Fruit fly (Drosophila melanogaster) whole organism, embryonic: Measurements from ENCODE around the gene beta'COP.

Experiments used
- CG11247 ChIP-seq: fragments of 200-800 bp; sonication (Bioruptor generic); IDR thresholded peaks from 2 replicates; pipeline ENCODE4 v1.3.6; 2022; ENCODE audit warnings: missing biosample characterization, missing genetic modification characterization
- CG13775 ChIP-seq: fragments of 200-800 bp; sonication (Bioruptor generic); optimal IDR thresholded peaks from 3 replicates; lab custom pipeline; 2017; ENCODE audit warnings: missing biosample characterization, mild to moderate bottlenecking, missing genetic modification characterization
- CG14710 ChIP-seq: fragments of 200-800 bp; sonication (Bioruptor generic); optimal IDR thresholded peaks from 3 replicates; lab custom pipeline; 2019; ENCODE audit warnings: missing biosample characterization, mild to moderate bottlenecking, missing genetic modification characterization, moderate library complexity
- CG15269 ChIP-seq: fragments of 200-800 bp; sonication (Bioruptor generic); optimal IDR thresholded peaks from 2 replicates; lab custom pipeline; 2018; ENCODE audit warnings: missing biosample characterization, mild to moderate bottlenecking, missing genetic modification characterization, moderate library complexity
- CG16813 ChIP-seq: fragments of 200-800 bp; sonication (Bioruptor generic); IDR thresholded peaks from 3 replicates; pipeline ENCODE4 v1.3.6; 2022; ENCODE audit warnings: missing biosample characterization, missing genetic modification characterization; ENCODE audit not compliant: partially characterized antibody
- CG2202 ChIP-seq: fragments of 200-800 bp; sonication (Bioruptor generic); optimal IDR thresholded peaks from 2 replicates; lab custom pipeline; 2018; ENCODE audit warnings: missing biosample characterization, mild to moderate bottlenecking, missing genetic modification characterization
- CG3065 ChIP-seq: fragments of 200-800 bp; sonication (Bioruptor generic); optimal IDR thresholded peaks from 2 replicates; lab custom pipeline; 2016; ENCODE audit warnings: missing biosample characterization, missing genetic modification characterization
- CG31388 ChIP-seq: fragments of 200-800 bp; sonication (Bioruptor generic); optimal IDR thresholded peaks from 2 replicates; lab custom pipeline; 2016; ENCODE audit warnings: missing biosample characterization, missing genetic modification characterization
- CG31441 ChIP-seq: fragments of 200-800 bp; sonication (Bioruptor generic); IDR thresholded peaks from 2 replicates; pipeline ENCODE4 v1.3.6; 2022; ENCODE audit warnings: missing biosample characterization, missing genetic modification characterization
- CG3726 ChIP-seq: fragments of 200-800 bp; sonication (Bioruptor generic); IDR thresholded peaks from 3 replicates; pipeline ENCODE4, ENCODE4 v1.3.6; 2022; ENCODE audit warnings: missing biosample characterization, missing genetic modification characterization
- CG42726 ChIP-seq: fragments of 200-800 bp; sonication (Bioruptor generic); IDR thresholded peaks from 2 replicates; pipeline ENCODE4 v1.3.6; 2022; ENCODE audit warnings: missing biosample characterization, missing genetic modification characterization; ENCODE audit not compliant: partially characterized antibody
- CG4707 ChIP-seq: fragments of 200-800 bp; sonication (Bioruptor generic); optimal IDR thresholded peaks from 2 replicates; lab custom pipeline; 2018; ENCODE audit warnings: missing biosample characterization, mild to moderate bottlenecking, missing genetic modification characterization, moderate library complexity
- CG6175 ChIP-seq: fragments of 200-800 bp; sonication (Bioruptor generic); IDR thresholded peaks from 3 replicates; pipeline ENCODE4 v1.3.6; 2022; ENCODE audit warnings: missing biosample characterization, missing genetic modification characterization
- CG6813 ChIP-seq: fragments of 200-800 bp; sonication (Bioruptor generic); optimal IDR thresholded peaks from 2 replicates; lab custom pipeline; 2017; ENCODE audit warnings: missing biosample characterization, missing genetic modification characterization, mild to moderate bottlenecking, moderate library complexity, missing genetic modification reagents
- CG8388 ChIP-seq: fragments of 200-800 bp; sonication (Bioruptor generic); optimal IDR thresholded peaks from 2 replicates; lab custom pipeline; 2019; ENCODE audit warnings: missing biosample characterization, mild to moderate bottlenecking, missing genetic modification characterization, moderate library complexity
- CrebB ChIP-seq: fragments of 200-800 bp; sonication (Bioruptor generic); optimal IDR thresholded peaks from 3 replicates; lab custom pipeline; 2018; ENCODE audit warnings: missing biosample characterization, mild to moderate bottlenecking, missing genetic modification characterization
- D19A ChIP-seq: fragments of 200-800 bp; optimal IDR thresholded peaks from 3 replicates; lab custom pipeline; 2019; ENCODE audit warnings: missing biosample characterization, mild to moderate bottlenecking, missing genetic modification characterization, moderate library complexity
- Dref ChIP-seq: fragments of 200-800 bp; sonication (Bioruptor generic); IDR thresholded peaks from 2 replicates; pipeline ENCODE4 v1.3.6; 2022; ENCODE audit warnings: missing biosample characterization, missing genetic modification characterization
- Drgx ChIP-seq: fragments of 200-800 bp; sonication (Bioruptor generic); IDR thresholded peaks from 2 replicates; pipeline ENCODE4 v1.3.6; 2022; ENCODE audit warnings: missing biosample characterization, missing genetic modification characterization
- Fer2 ChIP-seq: fragments of 200-800 bp; sonication (Bioruptor generic); optimal IDR thresholded peaks from 2 replicates; lab custom pipeline; 2018; ENCODE audit warnings: missing biosample characterization, mild to moderate bottlenecking, missing genetic modification characterization, moderate library complexity
- H15 ChIP-seq: fragments of 200-800 bp; sonication (Bioruptor generic); IDR thresholded peaks from 3 replicates; pipeline ENCODE4 v1.3.6; 2022; ENCODE audit warnings: missing biosample characterization, missing genetic modification characterization
- H2.0 ChIP-seq: fragments of 200-800 bp; sonication (Bioruptor generic); IDR thresholded peaks from 2 replicates; pipeline ENCODE4 v1.3.6; 2022; ENCODE audit warnings: missing biosample characterization, missing genetic modification characterization
- HLH54F ChIP-seq: fragments of 200-800 bp; sonication (Bioruptor generic); optimal IDR thresholded peaks from 3 replicates; lab custom pipeline; 2016; ENCODE audit warnings: missing biosample characterization, missing genetic modification characterization
- Med ChIP-seq: fragments of 200-800 bp; sonication (Bioruptor generic); peaks from one replicate; lab custom pipeline; 2016; ENCODE audit warnings: missing biosample characterization, missing genetic modification characterization, mild to moderate bottlenecking, inconsistent platforms, moderate library complexity
- NC2β ChIP-seq: fragments of 200-800 bp; sonication (Bioruptor generic); optimal IDR thresholded peaks from 2 replicates; lab custom pipeline; 2016; ENCODE audit warnings: missing biosample characterization, missing genetic modification characterization
- Neu2 ChIP-seq: fragments of 200-800 bp; sonication (Bioruptor generic); optimal IDR thresholded peaks from 3 replicates; lab custom pipeline; 2016; ENCODE audit warnings: missing biosample characterization, missing genetic modification characterization, borderline replicate concordance
- Nf-YA ChIP-seq: fragments of 200-800 bp; sonication (Bioruptor generic); IDR thresholded peaks from 2 replicates; pipeline ENCODE4 v1.3.6; 2022; ENCODE audit warnings: missing biosample characterization, missing genetic modification characterization
- Oli ChIP-seq: fragments of 200-800 bp; sonication (Bioruptor generic); optimal IDR thresholded peaks from 2 replicates; lab custom pipeline; 2018; ENCODE audit warnings: missing biosample characterization, mild to moderate bottlenecking, missing genetic modification characterization, moderate library complexity
- Rfx ChIP-seq: fragments of 200-800 bp; sonication (Bioruptor generic); IDR thresholded peaks from 2 replicates; pipeline ENCODE4 v1.3.6; 2022; ENCODE audit warnings: missing biosample characterization, missing genetic modification characterization
- Scr ChIP-seq: fragments of 200-800 bp; sonication (Bioruptor generic); IDR thresholded peaks from 2 replicates; pipeline ENCODE4 v1.3.6; 2022; ENCODE audit warnings: missing biosample characterization, missing genetic modification characterization; ENCODE audit not compliant: partially characterized antibody
- Trl ChIP-seq, 3 experiments: fragments of >200 bp in 2 of 3; fragments of 200-800 bp in 1 of 3; sonication (Bioruptor generic) in 1 of 3; optimal IDR thresholded peaks; 2 replicates in 1 of 3; 3 replicates in 2 of 3; lab custom pipeline; 2016 to 2017; ENCODE audit warnings: missing biosample characterization in 1 of 3, missing genetic modification characterization in 1 of 3
- ato ChIP-seq: fragments of 200-800 bp; sonication (Bioruptor generic); IDR thresholded peaks from 2 replicates; pipeline ENCODE4 v1.3.6; 2022; ENCODE audit warnings: missing biosample characterization, missing genetic modification characterization; ENCODE audit not compliant: partially characterized antibody
- br ChIP-seq: fragments of >200 bp; optimal IDR thresholded peaks from 2 replicates; lab custom pipeline; 2017
- bsh ChIP-seq, 2 experiments: fragments of 200-800 bp; sonication (Bioruptor generic); optimal IDR thresholded peaks; 2 replicates each; lab custom pipeline; 2017 to 2018; ENCODE audit warnings: mild to moderate bottlenecking in 2 of 2, missing biosample characterization in 2 of 2, missing genetic modification characterization in 2 of 2, moderate library complexity in 1 of 2
- cg ChIP-seq: fragments of 200-800 bp; sonication (Bioruptor generic); optimal IDR thresholded peaks from 3 replicates; lab custom pipeline; 2019; ENCODE audit warnings: missing biosample characterization, mild to moderate bottlenecking, missing genetic modification characterization, moderate library complexity
- emc ChIP-seq: fragments of 200-800 bp; sonication (Bioruptor generic); optimal IDR thresholded peaks from 2 replicates; lab custom pipeline; 2016; ENCODE audit warnings: missing biosample characterization, missing genetic modification characterization
- ewg ChIP-seq: fragments of 200-800 bp; sonication (Bioruptor generic); optimal IDR thresholded peaks from 3 replicates; lab custom pipeline; 2017; ENCODE audit warnings: mild to moderate bottlenecking, missing biosample characterization, missing genetic modification reagents, missing genetic modification characterization
- exex ChIP-seq: fragments of 200-800 bp; sonication (Bioruptor generic); optimal IDR thresholded peaks from 4 replicates; lab custom pipeline; 2018; ENCODE audit warnings: missing biosample characterization, mild to moderate bottlenecking, missing genetic modification characterization, moderate library complexity
- fd64A ChIP-seq: fragments of 200-800 bp; sonication (Bioruptor generic); optimal IDR thresholded peaks from 3 replicates; lab custom pipeline; 2018; ENCODE audit warnings: missing biosample characterization, mild to moderate bottlenecking, missing genetic modification characterization
- gcm ChIP-seq: fragments of 200-800 bp; sonication (Bioruptor generic); optimal IDR thresholded peaks from 2 replicates; lab custom pipeline; 2019; ENCODE audit warnings: missing biosample characterization, mild to moderate bottlenecking, missing genetic modification characterization, moderate library complexity
- hkb ChIP-seq, 2 experiments: fragments of 200-800 bp in 1 of 2; fragments of >200 bp in 1 of 2; sonication (Bioruptor generic) in 1 of 2; IDR thresholded peaks in 1 of 2; optimal IDR thresholded peaks in 1 of 2; 2 replicates each; pipeline versions ENCODE4 v1.3.6 to Lab custom; 2017 to 2022; ENCODE audit warnings: missing biosample characterization in 1 of 2, missing genetic modification characterization in 1 of 2
- mam ChIP-seq: fragments of 200-800 bp; sonication (Bioruptor generic); optimal IDR thresholded peaks from 3 replicates; lab custom pipeline; 2016; ENCODE audit warnings: missing biosample characterization, missing genetic modification characterization
- prd ChIP-seq, 3 experiments: fragments of >200 bp in 2 of 3; fragments of 200-800 bp in 1 of 3; sonication (Bioruptor generic) in 1 of 3; optimal IDR thresholded peaks in 2 of 3; IDR thresholded peaks in 1 of 3; 2 replicates in 2 of 3; 3 replicates in 1 of 3; pipeline versions ENCODE4 v1.3.6 to Lab custom; 2017 to 2022; ENCODE audit warnings: missing biosample characterization in 1 of 3, missing genetic modification characterization in 1 of 3
- repo ChIP-seq: fragments of 200-800 bp; sonication (Bioruptor generic); optimal IDR thresholded peaks from 2 replicates; lab custom pipeline; 2016; ENCODE audit warnings: missing biosample characterization, missing genetic modification characterization
- sima ChIP-seq: fragments of 200-800 bp; sonication (Bioruptor generic); optimal IDR thresholded peaks from 2 replicates; lab custom pipeline; 2016; ENCODE audit warnings: missing biosample characterization, missing genetic modification characterization
- stc ChIP-seq: fragments of 200-800 bp; sonication (Bioruptor generic); IDR thresholded peaks from 2 replicates; pipeline ENCODE4 v1.3.6; 2022; ENCODE audit warnings: missing biosample characterization, missing genetic modification characterization
- twi ChIP-seq: fragments of 200-800 bp; optimal IDR thresholded peaks from 2 replicates; lab custom pipeline; 2019; ENCODE audit warnings: missing biosample characterization, mild to moderate bottlenecking, missing genetic modification characterization, moderate library complexity

Gene beta'COP

DNA sequence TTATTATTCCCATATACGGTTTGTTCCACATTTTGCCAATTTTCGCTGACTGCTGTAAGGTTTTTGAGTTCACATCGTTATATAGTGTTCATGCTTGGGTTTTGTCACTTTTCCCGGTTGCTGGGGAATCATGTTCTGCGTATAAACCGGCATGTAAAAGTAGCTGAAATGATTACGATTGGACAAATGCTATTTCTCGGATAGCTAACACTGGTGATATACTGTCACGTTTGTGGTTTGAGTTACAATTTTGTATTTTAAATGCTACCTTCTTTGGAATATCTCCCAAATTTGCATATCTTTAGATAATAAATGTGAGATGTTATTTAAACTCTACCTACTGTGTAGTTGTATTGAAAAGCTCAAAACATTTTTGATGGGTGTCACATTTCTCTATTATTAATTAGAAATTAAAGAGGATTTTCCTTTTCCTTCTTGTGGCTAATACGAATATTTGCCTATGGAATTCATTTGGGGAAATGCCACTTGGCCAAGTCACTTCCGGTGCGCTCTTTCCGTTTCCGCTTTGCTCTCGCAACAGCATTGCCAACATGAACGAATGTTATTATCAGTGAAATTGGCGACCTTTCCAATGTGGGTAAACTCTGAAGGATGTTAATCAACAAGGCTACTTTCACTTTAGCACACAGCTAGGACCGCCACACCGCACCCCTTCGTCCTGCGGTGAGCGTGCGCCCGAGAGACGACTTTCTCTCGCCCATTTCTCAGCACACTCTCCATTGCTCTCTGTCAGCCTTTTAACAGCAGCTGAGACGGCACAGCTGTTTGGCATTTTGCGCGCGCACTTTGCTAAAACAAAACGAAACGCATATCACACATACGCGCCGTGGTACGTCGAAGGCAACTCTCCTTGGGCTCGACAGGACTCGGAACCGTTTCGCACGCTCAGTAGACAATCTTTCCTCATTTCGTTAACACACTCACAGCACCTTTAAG, 36.1 kb downstream of the beta'COP start, which contains the start of the genes CG16956, CG42784 and CG43850 (continued):
- TF ChIP-seq ewg (GFP tag; lab: Kevin White, UChicago), result peak; percentile 89
- no peak for TF ChIP-seq NC2β
- no peak for TF ChIP-seq CG16813 (GFP tag; lab: Robert Waterston, UW)
- TF ChIP-seq CG14710 (tag; lab: Kevin White, UChicago), result no peak
- no peak for TF ChIP-seq twi
- TF ChIP-seq D19A (tag; lab: Kevin White, UChicago), result no peak
- TF ChIP-seq Med (GFP tag; lab: Kevin White, UChicago), result peak; percentile 92
- TF ChIP-seq Scr (GFP tag; lab: Robert Waterston, UW), result no peak
- TF ChIP-seq repo, result no peak
- 0 out of 2 replicates have a peak, but pooled peaks have one; percentile 10 for TF ChIP-seq Nf-YA (GFP tag; lab: Robert Waterston, UW)
- TF ChIP-seq CG8388 (GFP tag; lab: Kevin White, UChicago), result peak; percentile 13
- TF ChIP-seq Rfx, result peak; percentile 69
- TF ChIP-seq Drgx (GFP tag; lab: Robert Waterston, UW), result no peak
- peak; percentile 17 for TF ChIP-seq fd64A
- no peak for TF ChIP-seq HLH54F (GFP tag; lab: Kevin White, UChicago)
- TF ChIP-seq H15 (GFP tag; lab: Robert Waterston, UW), result no peak
- peak; percentile 48 for TF ChIP-seq exex (tag; lab: Kevin White, UChicago)
- no peak; the same call in 1 of the 2 replicates for TF ChIP-seq CG11247 (GFP tag; lab: Robert Waterston, UW)
- peak; percentile 53 for TF ChIP-seq CG4707
- TF ChIP-seq prd (optimal IDR thresholded peaks at IDR 0.05; lab: Kevin White, UChicago), result no peak
- TF ChIP-seq prd (GFP tag; IDR thresholded peaks at IDR 0.05; lab: Robert Waterston, UW), result no peak
- no peak for TF ChIP-seq gcm (GFP tag; lab: Kevin White, UChicago)
- TF ChIP-seq CrebB (tag; lab: Kevin White, UChicago), result peak; percentile 85
- no peak for TF ChIP-seq stc (GFP tag; lab: Robert Waterston, UW)
- no peak for TF ChIP-seq cg
- peak; percentile 66 for TF ChIP-seq CG15269 (tag; lab: Kevin White, UChicago)
- TF ChIP-seq Dref (GFP tag; lab: Robert Waterston, UW), result no peak
- no peak for TF ChIP-seq CG42726 (GFP tag; lab: Robert Waterston, UW)
- peak; percentile 54; the same call in 1 of the 2 replicates for TF ChIP-seq CG31441 (GFP tag; lab: Robert Waterston, UW)
- TF ChIP-seq emc, result no peak
- no peak for TF ChIP-seq sima
- peak; percentile 85 for TF ChIP-seq CG6813 (GFP tag; lab: Kevin White, UChicago)
- no peak for TF ChIP-seq mam (GFP tag; lab: Kevin White, UChicago)
- no peak for TF ChIP-seq hkb (optimal IDR thresholded peaks at IDR 0.05; lab: Kevin White, UChicago)
- TF ChIP-seq hkb (GFP tag; IDR thresholded peaks at IDR 0.05; lab: Robert Waterston, UW), result no peak; the same call in 1 of the 2 replicates
- TF ChIP-seq Fer2 (tag; lab: Kevin White, UChicago), result peak; percentile 46
- no peak for TF ChIP-seq H2.0 (GFP tag; lab: Robert Waterston, UW)
- no peak for TF ChIP-seq CG2202 (tag; lab: Kevin White, UChicago)
- no peak for TF ChIP-seq br
- TF ChIP-seq bsh (GFP tag; optimal IDR thresholded peaks at IDR 0.05; lab: Kevin White, UChicago), result no peak
- no peak for TF ChIP-seq CG31388 (GFP tag; lab: Kevin White, UChicago)
- peak; percentile 39 to 64 for TF ChIP-seq Trl (optimal IDR thresholded peaks at IDR 0.05; lab: Kevin White, UChicago)
- peak; percentile 24 for TF ChIP-seq Trl (GFP tag; optimal IDR thresholded peaks at IDR 0.05; lab: Kevin White, UChicago)
- TF ChIP-seq CG3726 (GFP tag; lab: Robert Waterston, UW), result no peak
- no peak for TF ChIP-seq CG6175 (GFP tag; lab: Robert Waterston, UW)
- TF ChIP-seq CG3065 (GFP tag; lab: Kevin White, UChicago), result no peak
- no peak for TF ChIP-seq ato (GFP tag; lab: Robert Waterston, UW)
- TF ChIP-seq Oli (tag; lab: Kevin White, UChicago), result peak; percentile 6
- TF ChIP-seq CG13775 (GFP tag; lab: Kevin White, UChicago), result peak; percentile 56
- no peak for TF ChIP-seq Neu2 (GFP tag; lab: Kevin White, UChicago)
